Worm (Caenorhabditis elegans) whole organism, L4 larva: ENCODE data around the gene spe-45.

ENCODE experiments used
- F37D6.2 ChIP-seq: sonication (generic microtip); optimal IDR thresholded peaks from 2 replicates; lab custom pipeline; 2016; ENCODE audit warnings: mild to moderate bottlenecking, missing genetic modification characterization, missing compliant biosample characterization
- T20F7.1 ChIP-seq: fragments of 200-800 bp; sonication (Bioruptor generic); optimal IDR thresholded peaks from 2 replicates; lab custom pipeline; 2018; ENCODE audit warnings: mild to moderate bottlenecking, missing genetic modification characterization, missing compliant biosample characterization
- aha-1 ChIP-seq: fragments of 150-350 bp; peaks from one replicate; lab custom pipeline; 2014; ENCODE audit warnings: missing biosample characterization, missing genetic modification characterization
- ama-1 ChIP-seq: fragments of 150-350 bp; optimal IDR thresholded peaks from 2 replicates; lab custom pipeline; 2014; ENCODE audit warnings: inconsistent platforms, mixed read lengths
- ceh-20 ChIP-seq: fragments of 200-800 bp; sonication (Bioruptor generic); IDR thresholded peaks from 2 replicates; pipeline ENCODE4 v1.3.6; 2022; ENCODE audit warnings: missing genetic modification reagents, missing genetic modification characterization, missing compliant biosample characterization
- ceh-62 ChIP-seq: sonication (generic microtip); optimal IDR thresholded peaks from 2 replicates; lab custom pipeline; 2017; ENCODE audit warnings: missing biosample characterization, missing genetic modification characterization
- daf-12 ChIP-seq: fragments of 150-350 bp; optimal IDR thresholded peaks from 2 replicates; lab custom pipeline; 2014; ENCODE audit warnings: missing biosample characterization, missing genetic modification reagents, missing genetic modification characterization
- daf-16 ChIP-seq, 3 experiments: sonication (generic microtip); optimal IDR thresholded peaks; 2 replicates each; lab custom pipeline; 2016 to 2017; ENCODE audit warnings: missing genetic modification characterization in 3 of 3, missing genetic modification reagents in 3 of 3, mild to moderate bottlenecking in 2 of 3, missing compliant biosample characterization in 2 of 3, missing biosample characterization in 1 of 3, moderate library complexity in 1 of 3
- daf-8 ChIP-seq: fragments of 200-800 bp; sonication (Bioruptor generic); IDR thresholded peaks from 2 replicates; pipeline ENCODE4 v1.3.6; 2022; ENCODE audit warnings: missing genetic modification characterization, missing compliant biosample characterization
- dmd-6 ChIP-seq: fragments of 200-800 bp; sonication (Bioruptor generic); IDR thresholded peaks from 2 replicates; pipeline ENCODE4 v1.3.6; 2022; ENCODE audit warnings: missing genetic modification reagents, missing genetic modification characterization, missing compliant biosample characterization
- dmd-8 ChIP-seq: fragments of 200-800 bp; sonication (Bioruptor generic); IDR thresholded peaks from 2 replicates; pipeline ENCODE4 v1.3.6; 2022; ENCODE audit warnings: missing genetic modification characterization, missing compliant biosample characterization
- dpl-1 ChIP-seq: fragments of 150-350 bp; optimal IDR thresholded peaks from 2 replicates; lab custom pipeline; 2014; ENCODE audit warnings: missing biosample characterization, missing genetic modification reagents, missing genetic modification characterization
- duxl-1 ChIP-seq: sonication (generic microtip); optimal IDR thresholded peaks from 2 replicates; lab custom pipeline; 2016; ENCODE audit warnings: mild to moderate bottlenecking, missing genetic modification characterization, moderate library complexity, missing compliant biosample characterization; ENCODE audit not compliant: poor library complexity
- dve-1 ChIP-seq: sonication (generic microtip); optimal IDR thresholded peaks from 2 replicates; lab custom pipeline; 2017; ENCODE audit warnings: antibody characterized with exemption, mild to moderate bottlenecking, missing genetic modification characterization, missing compliant biosample characterization; ENCODE audit not compliant: insufficient read depth
- egl-43 ChIP-seq: fragments of 200-800 bp; sonication (Bioruptor generic); IDR thresholded peaks from 2 replicates; pipeline ENCODE4 v1.3.6; 2022; ENCODE audit warnings: missing genetic modification reagents, missing genetic modification characterization, missing compliant biosample characterization
- fkh-10 ChIP-seq: fragments of 150-350 bp; optimal IDR thresholded peaks from 2 replicates; lab custom pipeline; 2014; ENCODE audit warnings: missing biosample characterization, missing genetic modification reagents, missing genetic modification characterization
- hif-1 ChIP-seq, 2 experiments: sonication (generic microtip); optimal IDR thresholded peaks; 2 replicates each; lab custom pipeline; 2016 to 2017; ENCODE audit warnings: missing compliant biosample characterization in 2 of 2, missing genetic modification characterization in 2 of 2, missing genetic modification reagents in 2 of 2, missing genotype in 2 of 2, mild to moderate bottlenecking in 1 of 2
- hlh-11 ChIP-seq: fragments of 200-800 bp; sonication (Bioruptor generic); optimal IDR thresholded peaks from 2 replicates; lab custom pipeline; 2018; ENCODE audit warnings: mild to moderate bottlenecking, missing genetic modification characterization, missing compliant biosample characterization
- hlh-30 ChIP-seq: sonication (generic microtip); optimal IDR thresholded peaks from 2 replicates; lab custom pipeline; 2017; ENCODE audit warnings: antibody characterized with exemption, mild to moderate bottlenecking, missing genetic modification characterization, missing compliant biosample characterization; ENCODE audit not compliant: insufficient read depth
- lin-1 ChIP-seq: fragments of 200-800 bp; sonication (Bioruptor generic); IDR thresholded peaks from 2 replicates; pipeline ENCODE4 v1.3.6; 2022; ENCODE audit warnings: missing genetic modification reagents, missing genetic modification characterization, missing compliant biosample characterization
- lin-29 ChIP-seq: fragments of 200-800 bp; sonication (Bioruptor generic); IDR thresholded peaks from 2 replicates; pipeline ENCODE4 v1.3.6; 2022; ENCODE audit warnings: missing genetic modification reagents, missing genetic modification characterization, missing compliant biosample characterization
- lir-3 ChIP-seq: sonication (generic microtip); optimal IDR thresholded peaks from 2 replicates; lab custom pipeline; 2016; ENCODE audit warnings: mild to moderate bottlenecking, missing genetic modification characterization, missing compliant biosample characterization
- lsy-2 ChIP-seq, 2 experiments: fragments of 150-350 bp in 1 of 2; sonication (generic microtip) in 1 of 2; optimal IDR thresholded peaks; 2 replicates each; lab custom pipeline; 2014 to 2017; ENCODE audit warnings: missing biosample characterization in 2 of 2, missing genetic modification characterization in 2 of 2
- mxl-3 ChIP-seq: fragments of 200-800 bp; sonication (Bioruptor generic); optimal IDR thresholded peaks from 2 replicates; lab custom pipeline; 2018; ENCODE audit warnings: mild to moderate bottlenecking, missing genetic modification characterization, missing compliant biosample characterization
- nhr-25 ChIP-seq: sonication (generic microtip); optimal IDR thresholded peaks from 2 replicates; lab custom pipeline; 2017; ENCODE audit warnings: missing genetic modification characterization, mild to moderate bottlenecking, missing compliant biosample characterization, antibody characterized with exemption, moderate library complexity, borderline replicate concordance; ENCODE audit not compliant: insufficient read depth
- nhr-28 ChIP-seq: fragments of 150-350 bp; optimal IDR thresholded peaks from 2 replicates; lab custom pipeline; 2014; ENCODE audit warnings: missing biosample characterization, missing genetic modification characterization
- nhr-41 ChIP-seq: fragments of 200-800 bp; sonication (Bioruptor generic); IDR thresholded peaks from 2 replicates; pipeline ENCODE4 v1.3.6; 2022; ENCODE audit warnings: missing genetic modification reagents, missing genetic modification characterization, missing compliant biosample characterization
- nhr-48 ChIP-seq: sonication (generic microtip); optimal IDR thresholded peaks from 2 replicates; lab custom pipeline; 2016; ENCODE audit warnings: mild to moderate bottlenecking, missing genetic modification characterization, missing compliant biosample characterization
- pqm-1 ChIP-seq: sonication (generic microtip); optimal IDR thresholded peaks from 2 replicates; lab custom pipeline; 2017; ENCODE audit warnings: missing biosample characterization, missing genetic modification characterization
- skn-1 ChIP-seq: fragments of 150-350 bp; optimal IDR thresholded peaks from 2 replicates; lab custom pipeline; 2014; ENCODE audit warnings: missing biosample characterization, missing genetic modification characterization
- spr-3 ChIP-seq: fragments of 200-800 bp; sonication (Bioruptor generic); optimal IDR thresholded peaks from 2 replicates; lab custom pipeline; 2018; ENCODE audit warnings: mild to moderate bottlenecking, missing genetic modification characterization, missing compliant biosample characterization
- tra-1 ChIP-seq: fragments of 200-800 bp; sonication (Bioruptor generic); IDR thresholded peaks from 2 replicates; pipeline ENCODE4 v1.3.6; 2022; ENCODE audit warnings: missing genetic modification reagents, missing genetic modification characterization, missing compliant biosample characterization
- unc-62 ChIP-seq, 3 experiments: fragments of 150-350 bp in 1 of 3; sonication (generic microtip); optimal IDR thresholded peaks in 2 of 3; peaks in 1 of 3; 1 replicate in 1 of 3; 2 replicates in 2 of 3; lab custom pipeline; 2014 to 2017; ENCODE audit warnings: missing biosample characterization in 3 of 3, missing genetic modification characterization in 3 of 3, missing genetic modification reagents in 3 of 3, missing genotype in 1 of 3
- vab-7 ChIP-seq: fragments of 200-800 bp; sonication (Bioruptor generic); IDR thresholded peaks from 2 replicates; pipeline ENCODE4 v1.3.6; 2022; ENCODE audit warnings: missing genetic modification reagents, missing genetic modification characterization, missing compliant biosample characterization
- zip-11 ChIP-seq: fragments of 200-800 bp; sonication (Bioruptor generic); IDR thresholded peaks from 2 replicates; pipeline ENCODE4 v1.3.6; 2022; ENCODE audit warnings: missing genetic modification characterization, missing compliant biosample characterization
- zip-2 ChIP-seq: fragments of 150-350 bp; optimal IDR thresholded peaks from 2 replicates; lab custom pipeline; 2014; ENCODE audit warnings: missing biosample characterization, missing genetic modification characterization
- ztf-11 ChIP-seq: fragments of 150-350 bp; optimal IDR thresholded peaks from 2 replicates; lab custom pipeline; 2014; ENCODE audit warnings: missing biosample characterization, missing genetic modification characterization
- ztf-7 ChIP-seq: fragments of 150-350 bp; optimal IDR thresholded peaks from 2 replicates; lab custom pipeline; 2014; ENCODE audit warnings: missing biosample characterization, missing genetic modification characterization

spe-45 gene

DNA sequence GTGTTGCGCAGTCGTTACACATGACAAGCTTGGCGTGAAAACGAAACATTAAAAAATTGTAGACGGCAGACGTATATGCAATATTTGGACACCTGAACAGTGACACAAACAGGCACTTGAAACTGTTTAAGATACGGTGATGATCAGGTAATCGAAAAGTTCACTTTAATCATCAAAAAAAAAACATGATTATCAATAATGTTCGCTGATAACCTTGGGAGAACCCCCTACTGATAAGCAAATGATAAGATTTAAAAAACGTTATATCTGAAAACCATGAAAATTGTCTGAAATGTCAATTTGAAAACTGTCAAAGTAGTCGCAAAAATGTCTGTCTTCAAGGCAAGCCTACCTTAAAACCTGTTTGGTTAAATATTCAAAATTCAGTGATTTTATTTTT, 10.1 kb upstream of the spe-45 start (continued):
- peak; percentile 50 for TF ChIP-seq ztf-7 (tag; lab: Kevin White, UChicago)
- TF ChIP-seq mxl-3 (GFP tag; lab: Kevin White, UChicago), result peak; percentile 11
- no peak for TF ChIP-seq lin-29 (GFP tag; lab: Robert Waterston, UW)
- TF ChIP-seq ztf-11 (tag; lab: Kevin White, UChicago), result no peak
- TF ChIP-seq pqm-1, result peak; percentile 80
- TF ChIP-seq nhr-41 (GFP tag; lab: Robert Waterston, UW), result peak; percentile 93
- peak; percentile 24; the same call in 1 of the 2 replicates for TF ChIP-seq ceh-20 (GFP tag; lab: Robert Waterston, UW)
- TF ChIP-seq zip-2, result no peak
- TF ChIP-seq hif-1 (tag; optimal IDR thresholded peaks at IDR 0.05; lab: Kevin White, UChicago), result no peak
- TF ChIP-seq nhr-48, result peak; percentile 38
- TF ChIP-seq dve-1 (tag; lab: Kevin White, UChicago), result peak; percentile 83
- no peak for TF ChIP-seq dmd-8 (GFP tag; lab: Robert Waterston, UW)
- no peak for TF ChIP-seq vab-7 (GFP tag; lab: Robert Waterston, UW)
- TF ChIP-seq T20F7.1, result peak; percentile 47
- TF ChIP-seq tra-1, result peak; percentile 86
- no peak for TF ChIP-seq duxl-1 (tag; lab: Kevin White, UChicago)
- no peak for TF ChIP-seq F37D6.2 (tag; lab: Kevin White, UChicago)
- no peak for TF ChIP-seq skn-1 (tag; lab: Kevin White, UChicago)
- TF ChIP-seq lsy-2 (tag; optimal IDR thresholded peaks at IDR 0.05; lab: Kevin White, UChicago), result peak in 1 of 2 experiments; percentile 17
- peak; percentile 95 for TF ChIP-seq dmd-6
- no peak for TF ChIP-seq spr-3 (GFP tag; lab: Kevin White, UChicago)
- TF ChIP-seq zip-11 (GFP tag; lab: Robert Waterston, UW), result no peak
- no peak for TF ChIP-seq daf-8
- peak; percentile 38; the same call in 1 of the 2 replicates for TF ChIP-seq lin-1 (GFP tag; lab: Robert Waterston, UW)
- TF ChIP-seq hlh-11, result peak; percentile 58
- TF ChIP-seq, all 104 proteins: peak for 19

DNA sequence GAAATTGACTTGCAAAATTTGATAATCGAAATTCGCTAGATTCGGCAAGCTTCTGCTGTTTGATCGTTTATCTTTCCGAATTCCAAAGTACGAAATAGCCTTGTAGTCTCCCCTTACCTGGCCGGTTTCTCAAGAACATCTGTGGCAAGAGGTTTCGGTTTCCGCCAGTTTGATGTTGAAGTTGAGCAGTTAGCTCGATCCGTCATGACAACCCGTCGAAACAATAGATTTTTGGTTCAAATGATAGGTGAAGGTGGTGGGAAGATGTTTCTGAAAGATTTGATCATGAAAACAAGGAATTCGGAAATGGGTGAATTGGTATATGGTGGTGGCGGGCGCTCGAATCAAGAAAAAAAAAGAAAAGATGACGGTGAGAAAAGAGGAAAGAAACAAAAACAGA, 8.5 kb upstream of the spe-45 start, which contains the start of gene acs-20:
acs-20 (minus strand) TSS at position 270 of the 400 bp plus-strand sequence.
- peak in 1 of 2 experiments; percentile 76 for TF ChIP-seq unc-62 (GFP tag; optimal IDR thresholded peaks at IDR 0.05 in 1 of 2; lab: Kevin White, UChicago)
- TF ChIP-seq unc-62 (tag; optimal IDR thresholded peaks at IDR 0.05; lab: Kevin White, UChicago), result no peak
- peak; percentile 1 for TF ChIP-seq ama-1 (lab: Kevin White, UChicago)
- TF ChIP-seq lin-29 (GFP tag; lab: Robert Waterston, UW), result no peak

DNA sequence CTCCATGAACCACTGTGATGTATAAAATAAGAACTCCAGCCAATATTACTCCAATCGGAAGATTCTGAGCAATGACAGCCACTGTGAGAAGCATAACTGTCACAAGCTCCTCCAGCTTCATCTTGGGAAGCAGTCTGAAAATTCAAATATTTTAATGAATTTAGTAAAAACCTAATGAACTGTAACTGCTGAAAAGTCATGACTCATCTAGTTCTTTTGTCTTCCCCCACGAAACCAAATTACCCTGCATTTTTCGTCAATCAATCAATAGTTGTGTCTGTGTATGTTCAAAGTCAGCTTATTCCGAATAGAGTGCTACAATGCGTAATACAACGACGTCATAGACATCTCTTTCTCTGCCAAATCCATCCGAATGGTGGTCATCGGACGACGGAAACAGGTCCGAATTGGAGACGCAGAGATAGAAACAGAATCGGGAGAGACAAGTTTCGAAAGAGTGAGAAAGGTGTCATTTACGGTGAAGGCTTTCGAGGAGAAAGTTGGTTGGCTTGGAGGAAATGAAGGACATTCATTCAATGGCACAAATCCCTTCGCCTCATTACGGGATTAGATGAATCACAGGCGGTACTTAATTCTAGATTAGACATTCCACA, 6.9 kb upstream of the spe-45 start:
- peak; percentile 81 for TF ChIP-seq aha-1
- no peak for TF ChIP-seq nhr-41 (GFP tag; lab: Robert Waterston, UW)
- TF ChIP-seq lir-3, result no peak
- no peak for TF ChIP-seq ceh-62 (tag; lab: Kevin White, UChicago)
- peak; percentile 52 for TF ChIP-seq hlh-11
- TF ChIP-seq nhr-25 (tag; lab: Kevin White, UChicago), result peak; percentile 8
- peak; percentile 13 for TF ChIP-seq dpl-1
- peak in 1 of 2 experiments; percentile 57 for TF ChIP-seq unc-62 (GFP tag; optimal IDR thresholded peaks at IDR 0.05 in 1 of 2; lab: Kevin White, UChicago)
- no peak for TF ChIP-seq unc-62 (tag; optimal IDR thresholded peaks at IDR 0.05; lab: Kevin White, UChicago)
- peak; percentile 48 for TF ChIP-seq nhr-28 (tag; lab: Kevin White, UChicago)
- peak; percentile 46 for TF ChIP-seq nhr-48
- TF ChIP-seq fkh-10 (GFP tag; lab: Kevin White, UChicago), result no peak
- TF ChIP-seq vab-7 (GFP tag; lab: Robert Waterston, UW), result no peak
- peak; percentile 59 for TF ChIP-seq hlh-30 (tag; lab: Kevin White, UChicago)
- TF ChIP-seq mxl-3 (GFP tag; lab: Kevin White, UChicago), result peak; percentile 44
- TF ChIP-seq egl-43 (GFP tag; lab: Robert Waterston, UW), result no peak
- no peak for TF ChIP-seq daf-12 (tag; lab: Kevin White, UChicago)
- TF ChIP-seq lsy-2 (tag; optimal IDR thresholded peaks at IDR 0.05; lab: Kevin White, UChicago), result peak in 1 of 2 experiments; percentile 51
- no peak for TF ChIP-seq daf-16 (GFP tag; optimal IDR thresholded peaks at IDR 0.05; lab: Kevin White, UChicago)
- TF ChIP-seq daf-16 (tag; optimal IDR thresholded peaks at IDR 0.05; lab: Kevin White, UChicago), result no peak
